ENCODE assay signal across 1 worm cellular context in genomic region chrIV:11914837-11915737, ce11.
TF ChIP-seq lines count a peak whose summit lies in the region.

Gene fat-6, minus strand, starts transcription at chrIV:11915687.

TF ChIP-seq in whole organism, L4 larva, 104 proteins besides CTCF, POLR2A, EP300 and RAD21 (continued from another document):
- TF ChIP-seq hmg-1.1 (GFP tag; IDR thresholded peaks at IDR 0.05; lab: Robert Waterston, UW) (no peak), lsy-2 (tag; optimal IDR thresholded peaks at IDR 0.05; lab: Kevin White, UChicago) (peak in 1 of 2 experiments; percentile 18), spr-1 (tag; optimal IDR thresholded peaks at IDR 0.05; lab: Kevin White, UChicago) (no peak), php-3 (GFP tag; IDR thresholded peaks at IDR 0.05; lab: Robert Waterston, UW) (peak; percentile 28; the same call in 1 of the 2 replicates), mdt-29 (GFP tag; IDR thresholded peaks at IDR 0.05; lab: Robert Waterston, UW) (no peak), skn-1 (tag; optimal IDR thresholded peaks at IDR 0.05; lab: Kevin White, UChicago) (no peak), F10B5.3 (tag; optimal IDR thresholded peaks at IDR 0.05; lab: Kevin White, UChicago) (no peak), dpl-1 (GFP tag; optimal IDR thresholded peaks at IDR 0.05; lab: Kevin White, UChicago) (no peak), jun-1 (tag; optimal IDR thresholded peaks at IDR 0.05; lab: Kevin White, UChicago) (no peak), mes-2 (tag; optimal IDR thresholded peaks at IDR 0.05; lab: Kevin White, UChicago; ENCODE audit: poor library complexity, severe bottlenecking) (no peak), lir-3 (tag; optimal IDR thresholded peaks at IDR 0.05; lab: Kevin White, UChicago) (no peak), Y5F2A.4 (GFP tag; optimal IDR thresholded peaks at IDR 0.05; lab: Kevin White, UChicago) (no peak), zag-1 (tag; optimal IDR thresholded peaks at IDR 0.05; lab: Kevin White, UChicago) (no peak), ZK337.2 (GFP tag; IDR thresholded peaks at IDR 0.05; lab: Robert Waterston, UW) (peak; percentile 9; the same call in 1 of the 2 replicates), tag-97 (GFP tag; IDR thresholded peaks at IDR 0.05; lab: Robert Waterston, UW) (no peak), mep-1 (tag; optimal IDR thresholded peaks at IDR 0.05; lab: Kevin White, UChicago) (peak; percentile 44), ceh-32 (tag; optimal IDR thresholded peaks at IDR 0.05; lab: Kevin White, UChicago; ENCODE audit: poor library complexity) (no peak), daf-12 (tag; optimal IDR thresholded peaks at IDR 0.05; lab: Kevin White, UChicago) (no peak), F49E8.2 (tag; optimal IDR thresholded peaks at IDR 0.05; lab: Kevin White, UChicago; ENCODE audit: borderline replicate concordance) (no peak), sdz-12 (GFP tag; optimal IDR thresholded peaks at IDR 0.05; lab: Kevin White, UChicago) (no peak), nhr-28 (tag; optimal IDR thresholded peaks at IDR 0.05; lab: Kevin White, UChicago) (peak; percentile 84), daf-19 (GFP tag; conservative IDR thresholded peaks at IDR 0.05; lab: Robert Waterston, UW) (peak; percentile 44; the same call in 1 of the 2 replicates), dve-1 (tag; optimal IDR thresholded peaks at IDR 0.05; lab: Kevin White, UChicago; ENCODE audit: insufficient read depth) (peak; percentile 55), dmd-9 (GFP tag; IDR thresholded peaks at IDR 0.05; lab: Robert Waterston, UW) (no peak), madf-5 (GFP tag; IDR thresholded peaks at IDR 0.05; lab: Robert Waterston, UW) (0 out of 4 replicates have a peak, but pooled peaks of 1 of the 2 experiments have one; percentile 51), lin-1 (GFP tag; IDR thresholded peaks at IDR 0.05; lab: Robert Waterston, UW) (peak; percentile 21; the same call in 1 of the 2 replicates), ceh-44 (GFP tag; IDR thresholded peaks at IDR 0.05; lab: Robert Waterston, UW) (no peak), lin-13 (GFP tag; optimal IDR thresholded peaks at IDR 0.05; lab: Kevin White, UChicago) (no peak), fos-1 (tag; optimal IDR thresholded peaks at IDR 0.05; lab: Kevin White, UChicago) (no peak), egl-43 (GFP tag; IDR thresholded peaks at IDR 0.05; lab: Robert Waterston, UW) (no peak), nhr-48 (tag; optimal IDR thresholded peaks at IDR 0.05; lab: Kevin White, UChicago) (peak; percentile 38), zfp-3 (GFP tag; conservative IDR thresholded peaks at IDR 0.05; lab: Robert Waterston, UW) (peak; percentile 64)
TF ChIP-seq in whole organism, L4 larva: peak in this region for 28.
